Fruit fly (Drosophila melanogaster): ENCODE data around the gene CG5274.
A peak's percentile ranks its signal among the peaks of the same experiment; 100 is the strongest.

Gene CG5274

DNA sequence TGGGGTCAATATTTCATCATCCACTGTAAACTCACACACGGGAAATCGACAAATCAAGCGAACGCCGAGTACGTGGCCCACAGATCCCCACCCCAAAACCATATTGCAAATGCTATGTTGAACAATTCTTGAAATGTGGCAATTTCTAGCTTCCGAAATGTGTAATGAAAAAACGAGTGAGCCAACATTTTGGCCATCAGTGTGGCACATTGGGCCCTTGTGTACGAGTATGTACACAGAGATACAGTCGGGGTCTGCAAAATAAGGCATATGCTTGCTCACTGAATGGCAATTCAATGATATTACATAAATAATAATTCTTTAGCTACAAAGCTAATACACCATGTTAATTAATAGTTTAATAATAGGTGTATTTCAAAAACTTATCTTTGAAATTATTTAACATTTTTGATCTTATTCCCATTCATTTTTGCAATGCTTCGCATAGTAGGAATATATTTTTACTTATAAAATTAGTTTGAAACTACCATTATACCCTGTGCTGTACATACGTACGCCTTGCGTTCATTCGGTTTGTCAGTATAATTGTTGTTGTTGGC is 27.8 kb downstream of the CG5274 start (continued):
- TF ChIP-seq CG8388 (GFP tag; optimal IDR thresholded peaks at IDR 0.05) (peak; percentile 82), CG2712 (tag; optimal IDR thresholded peaks at IDR 0.05) (peak; percentile 90), Pdp1 (GFP tag; optimal IDR thresholded peaks at IDR 0.05) (peak; percentile 81 to 88), cg (GFP tag; optimal IDR thresholded peaks at IDR 0.05) (no peak), gt (GFP tag; IDR thresholded peaks at IDR 0.05) (peak; percentile 53; the same call in 1 of the 2 replicates), CG10654 (GFP tag; optimal IDR thresholded peaks at IDR 0.05) (peak; percentile 83), C15 (GFP tag; IDR thresholded peaks at IDR 0.05) (no peak), caup (GFP tag; optimal IDR thresholded peaks at IDR 0.05; ENCODE audit: severe bottlenecking) (peak; percentile 85), CG12071 (GFP tag; optimal IDR thresholded peaks at IDR 0.05) (peak; percentile 77), Tbp (GFP tag; optimal IDR thresholded peaks at IDR 0.05) (no peak), prd (optimal IDR thresholded peaks at IDR 0.05) (no peak), prd (GFP tag; IDR thresholded peaks at IDR 0.05) (peak; percentile 88), Atf6 (GFP tag; IDR thresholded peaks at IDR 0.05) (peak; percentile 92), CG34224 (GFP tag; IDR thresholded peaks at IDR 0.05; ENCODE audit: partially characterized antibody) (no peak), danr (GFP tag; IDR thresholded peaks at IDR 0.05) (peak; percentile 62), CG12104 (GFP tag; optimal IDR thresholded peaks at IDR 0.05) (peak; percentile 83), esg (GFP tag; conservative IDR thresholded peaks at IDR 0.05) (peak; percentile 72), CG8359 (GFP tag; optimal IDR thresholded peaks at IDR 0.05; ENCODE audit: borderline replicate concordance) (peak; percentile 72), CG6689 (GFP tag; IDR thresholded peaks at IDR 0.05) (peak; percentile 88), B-H1 (GFP tag; IDR thresholded peaks at IDR 0.05) (peak; percentile 63), CG8089 (GFP tag; optimal IDR thresholded peaks at IDR 0.05) (peak; percentile 67), mld (GFP tag; IDR thresholded peaks at IDR 0.05; ENCODE audit: partially characterized antibody) (no peak), CG3163 (GFP tag; optimal IDR thresholded peaks at IDR 0.05) (peak; percentile 50), fd102C (GFP tag; optimal IDR thresholded peaks at IDR 0.05) (no peak), CG15479 (GFP tag; optimal IDR thresholded peaks at IDR 0.05) (peak; percentile 7), CG7745 (tag; optimal IDR thresholded peaks at IDR 0.05) (no peak), ftz-f1 (GFP tag; optimal IDR thresholded peaks at IDR 0.05) (no peak), CG17361 (GFP tag; IDR thresholded peaks at IDR 0.05) (peak; percentile 96), CG2199 (GFP tag; IDR thresholded peaks at IDR 0.05) (no peak; the same call in 1 of the 3 replicates), cwo (GFP tag; optimal IDR thresholded peaks at IDR 0.05) (peak; percentile 85), peb (GFP tag; IDR thresholded peaks at IDR 0.05) (peak; percentile 68), Neu2 (GFP tag; optimal IDR thresholded peaks at IDR 0.05; ENCODE audit: borderline replicate concordance) (no peak), nerfin-1 (tag; optimal IDR thresholded peaks at IDR 0.05) (peak; percentile 87), unc-4 (GFP tag; IDR thresholded peaks at IDR 0.05; ENCODE audit: partially characterized antibody) (no peak), CG2678 (tag; optimal IDR thresholded peaks at IDR 0.05) (peak; percentile 95), tna (GFP tag; IDR thresholded peaks at IDR 0.05; ENCODE audit: partially characterized antibody) (no peak), Meics (GFP tag; optimal IDR thresholded peaks at IDR 0.05) (peak; percentile 89), CG5245 (GFP tag; optimal IDR thresholded peaks at IDR 0.05) (peak; percentile 72), sqz (GFP tag; optimal IDR thresholded peaks at IDR 0.05) (peak; percentile 76), Awh (GFP tag; IDR thresholded peaks at IDR 0.05) (peak; percentile 84), kni (GFP tag; optimal IDR thresholded peaks at IDR 0.05) (peak; percentile 37), pros (GFP tag; optimal IDR thresholded peaks at IDR 0.05) (no peak), CG17328 (GFP tag; IDR thresholded peaks at IDR 0.05) (peak; percentile 58), CG5180 (GFP tag; optimal IDR thresholded peaks at IDR 0.05) (peak; percentile 80), BtbVII (GFP tag; optimal IDR thresholded peaks at IDR 0.05) (peak; percentile 78), cato (GFP tag; optimal IDR thresholded peaks at IDR 0.05; ENCODE audit: borderline replicate concordance) (peak; percentile 58), kah (GFP tag; optimal IDR thresholded peaks at IDR 0.05) (peak; percentile 70), Xbp1 (GFP tag; optimal IDR thresholded peaks at IDR 0.05) (peak; percentile 91), Camta (GFP tag; optimal IDR thresholded peaks at IDR 0.05) (peak; percentile 72)

Measured in whole organism, embryonic.